Worm (Caenorhabditis elegans): ENCODE data around the gene srab-22.

Gene srab-22

DNA sequence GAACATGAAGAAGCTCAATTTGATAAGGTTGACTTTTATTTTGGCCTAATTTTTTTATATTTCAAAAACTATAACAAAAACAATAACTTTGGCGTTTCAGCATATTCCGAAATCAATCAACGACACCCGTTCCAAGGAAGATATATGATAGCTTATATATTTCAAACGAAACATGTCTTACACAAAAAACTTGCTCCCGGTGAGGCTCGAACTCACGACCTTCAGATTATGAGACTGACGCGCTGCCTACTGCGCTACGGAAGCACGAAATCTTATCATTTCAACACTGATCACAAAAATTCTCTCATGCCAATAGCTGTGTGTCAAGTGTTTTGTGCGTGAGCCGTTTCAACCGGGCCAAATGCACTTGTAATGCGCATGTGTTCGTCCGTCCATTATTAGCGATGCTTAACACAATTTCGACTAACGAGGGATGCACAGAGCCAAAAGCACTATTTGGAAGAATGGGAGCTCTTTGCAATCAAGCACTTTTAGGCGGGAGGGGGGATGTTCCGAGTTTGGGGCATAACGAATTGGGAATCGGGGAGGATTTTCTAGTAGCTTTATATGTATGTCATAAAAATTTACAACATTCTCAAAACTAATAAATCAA is 29.1 kb downstream of the srab-22 start:
- no peak for TF ChIP-seq sox-4 (tag; optimal IDR thresholded peaks at IDR 0.05)
- TF ChIP-seq hlh-6 (tag; optimal IDR thresholded peaks at IDR 0.05), result no peak
- TF ChIP-seq unc-42 (tag; optimal IDR thresholded peaks at IDR 0.05), result peak; percentile 77
- no peak for TF ChIP-seq eyg-1 (tag; optimal IDR thresholded peaks at IDR 0.05)
- TF ChIP-seq Y22D7AL.16 (tag; optimal IDR thresholded peaks at IDR 0.05), result no peak

DNA sequence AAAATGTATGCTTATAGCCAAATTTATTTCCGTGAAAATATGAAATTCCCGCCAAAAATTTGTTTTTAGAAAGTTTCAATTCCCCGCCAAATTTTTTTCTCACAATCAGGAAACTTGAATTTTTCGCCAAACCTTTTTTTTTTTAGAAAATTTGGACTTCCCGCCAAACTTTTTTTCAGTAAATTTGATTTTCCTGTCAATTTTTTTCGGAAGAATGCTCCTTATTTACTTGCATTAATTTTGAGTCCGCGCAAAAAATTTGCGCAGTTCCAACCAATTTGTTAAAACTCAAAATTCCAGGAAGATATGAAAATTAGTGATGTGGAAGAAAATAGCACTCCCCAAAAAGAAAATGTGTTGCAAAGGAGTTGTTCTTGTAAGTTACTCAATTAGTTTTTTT is 33.7 kb downstream of the srab-22 start, which contains the start of gene slc-28.2:
Gene slc-28.2 (plus strand): TSS at position 301 of the 400 bp plus-strand sequence.
- TF ChIP-seq Y22D7AL.16 (tag; optimal IDR thresholded peaks at IDR 0.05) (no peak), mec-3 (tag; optimal IDR thresholded peaks at IDR 0.05; ENCODE audit: borderline replicate concordance) (no peak), hlh-15 (tag; optimal IDR thresholded peaks at IDR 0.05) (no peak), pax-1 (tag; optimal IDR thresholded peaks at IDR 0.05) (no peak)

DNA sequence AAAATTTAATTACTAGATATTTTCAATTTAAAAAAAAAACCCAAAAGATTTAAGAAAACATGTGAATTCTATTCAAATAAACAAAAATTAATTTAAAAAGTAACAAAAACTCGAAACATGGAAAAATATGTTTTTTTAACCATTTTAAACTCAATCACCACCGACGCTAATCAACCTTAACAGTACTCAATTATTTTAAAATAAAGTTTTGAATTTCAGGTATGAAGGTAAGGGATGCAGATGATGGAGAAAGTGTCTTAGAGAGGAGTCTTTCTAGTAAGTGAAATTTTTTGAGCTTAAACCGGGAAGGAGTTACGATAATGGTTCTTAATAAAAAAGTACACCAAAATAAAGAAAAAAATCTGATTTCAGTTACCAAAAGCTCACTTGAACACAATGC is 37.3 kb downstream of the srab-22 start, which contains the start of gene slc-28.1:
Gene slc-28.1 (plus strand): TSS at position 301 of the 400 bp plus-strand sequence.
- TF ChIP-seq ceh-22 (tag; optimal IDR thresholded peaks at IDR 0.05), result no peak
- TF ChIP-seq ets-4 (tag; optimal IDR thresholded peaks at IDR 0.05), result no peak
- TF ChIP-seq unc-3 (GFP tag; conservative IDR thresholded peaks at IDR 0.05), result no peak
- no peak for TF ChIP-seq unc-3 (tag; optimal IDR thresholded peaks at IDR 0.05)
- TF ChIP-seq lin-11 (tag; optimal IDR thresholded peaks at IDR 0.05), result no peak
- TF ChIP-seq fax-1 (tag; optimal IDR thresholded peaks at IDR 0.05), result no peak
- no peak for TF ChIP-seq nfya-1 (tag; optimal IDR thresholded peaks at IDR 0.05)
- no peak for TF ChIP-seq hlh-13 (GFP tag; optimal IDR thresholded peaks at IDR 0.05)
- no peak for TF ChIP-seq nhr-11 (tag; optimal IDR thresholded peaks at IDR 0.05)
- TF ChIP-seq ceh-2 (tag; optimal IDR thresholded peaks at IDR 0.05), result no peak
- no peak for TF ChIP-seq ceh-18 (tag; optimal IDR thresholded peaks at IDR 0.05)
- no peak for TF ChIP-seq unc-86 (tag; optimal IDR thresholded peaks at IDR 0.05)
- no peak for TF ChIP-seq C38D4.7 (GFP tag; optimal IDR thresholded peaks at IDR 0.05)
- no peak for TF ChIP-seq fkh-6 (tag; optimal IDR thresholded peaks at IDR 0.05)
- no peak for TF ChIP-seq pat-9 (tag; optimal IDR thresholded peaks at IDR 0.05)
- no peak for TF ChIP-seq rnt-1 (tag; optimal IDR thresholded peaks at IDR 0.05)

DNA sequence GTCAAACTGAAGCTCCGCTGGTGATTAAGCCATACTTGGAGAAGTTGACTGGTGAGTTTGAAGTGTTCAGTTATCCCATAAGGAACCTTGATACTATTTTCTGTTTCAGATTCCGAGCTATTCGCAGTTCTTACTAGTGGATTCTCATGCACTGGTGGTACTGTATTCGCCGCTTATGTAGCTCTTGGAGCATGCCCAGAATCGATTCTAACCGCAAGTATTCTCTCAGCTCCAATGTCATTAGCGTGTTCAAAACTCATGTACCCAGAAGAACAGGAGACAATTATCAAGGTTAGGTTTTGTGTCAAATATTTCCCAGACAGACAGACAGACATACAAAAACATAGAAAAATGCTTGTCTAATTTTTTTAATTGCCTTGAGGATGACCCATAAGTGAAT is 38.7 kb downstream of the srab-22 start:
- TF ChIP-seq C08G9.2 (tag; optimal IDR thresholded peaks at IDR 0.05) (no peak), fax-1 (tag; optimal IDR thresholded peaks at IDR 0.05) (no peak), syd-9 (tag; optimal IDR thresholded peaks at IDR 0.05) (no peak), T23F11.4 (GFP tag; optimal IDR thresholded peaks at IDR 0.05) (no peak), ceh-45 (GFP tag; IDR thresholded peaks at IDR 0.05) (no peak), dve-1 (tag; optimal IDR thresholded peaks at IDR 0.05) (no peak), unc-55 (GFP tag; optimal IDR thresholded peaks at IDR 0.05) (no peak), rnt-1 (tag; optimal IDR thresholded peaks at IDR 0.05) (no peak), pag-3 (tag; optimal IDR thresholded peaks at IDR 0.05; ENCODE audit: borderline replicate concordance) (no peak), ceh-19 (GFP tag; optimal IDR thresholded peaks at IDR 0.05) (no peak), K09A11.1 (tag; optimal IDR thresholded peaks at IDR 0.05; ENCODE audit: insufficient read depth) (no peak), ceh-34 (tag; optimal IDR thresholded peaks at IDR 0.05) (no peak)

DNA sequence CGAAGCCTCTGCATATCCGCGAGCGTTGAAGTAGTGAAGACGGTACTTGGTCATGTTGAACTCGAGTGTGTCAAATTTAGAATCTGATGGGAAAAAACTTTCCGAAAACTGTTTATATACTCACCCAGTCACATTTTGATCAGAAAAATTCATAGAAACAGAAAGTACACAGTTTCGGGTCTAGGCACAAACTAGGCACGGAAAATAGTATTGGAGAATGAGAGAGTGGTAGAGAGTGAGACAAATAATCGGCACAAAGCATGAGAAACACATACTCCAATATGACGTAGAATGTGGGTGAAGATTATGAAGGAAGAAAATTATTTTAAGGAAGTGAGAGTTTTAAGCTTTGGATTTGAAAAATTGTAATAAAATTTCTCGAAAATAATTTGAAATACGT is 42.3 kb downstream of the srab-22 start, which contains the start of gene gst-33:
Gene gst-33 (minus strand): TSS at position 127 of the 400 bp plus-strand sequence.
- TF ChIP-seq pha-2 (tag; optimal IDR thresholded peaks at IDR 0.05), result no peak
- no peak for TF ChIP-seq sox-4 (tag; optimal IDR thresholded peaks at IDR 0.05)
- no peak for TF ChIP-seq ztf-16 (tag; optimal IDR thresholded peaks at IDR 0.05)
- TF ChIP-seq ama-1 (optimal IDR thresholded peaks at IDR 0.05), result no peak
- TF ChIP-seq ceh-19 (GFP tag; optimal IDR thresholded peaks at IDR 0.05), result no peak
- TF ChIP-seq ceh-45 (GFP tag; IDR thresholded peaks at IDR 0.05), result no peak
- TF ChIP-seq hlh-8 (tag; optimal IDR thresholded peaks at IDR 0.05), result no peak
- TF ChIP-seq hlh-30 (tag; optimal IDR thresholded peaks at IDR 0.05; ENCODE audit: insufficient read depth), result no peak
- TF ChIP-seq nhr-11 (tag; optimal IDR thresholded peaks at IDR 0.05), result no peak

All from whole organism, late embryonic.